In genomic region chrIV:1623712-1624111, ce11 we compare ENCODE assay signal across 4 worm cellular contexts.
TF ChIP-seq lines count a peak whose summit lies in the region.

TSS of gene nhr-87 (plus strand) at chrIV:1624029.

TF ChIP-seq in whole organism, L1 larva, 84 proteins besides CTCF, POLR2A, EP300 and RAD21 (continued from another document and continues in another):
- TF ChIP-seq unc-30 (tag; optimal IDR thresholded peaks at IDR 0.05; lab: Kevin White, UChicago) (no peak), xbp-1 (tag; optimal IDR thresholded peaks at IDR 0.05; lab: Kevin White, UChicago) (peak; percentile 38), nhr-237 (tag; optimal IDR thresholded peaks at IDR 0.05; lab: Kevin White, UChicago) (no peak), ceh-63 (GFP tag; optimal IDR thresholded peaks at IDR 0.05; lab: Kevin White, UChicago) (no peak), snu-23 (GFP tag; optimal IDR thresholded peaks at IDR 0.05; lab: Kevin White, UChicago) (peak; percentile 81), ama-1 (optimal IDR thresholded peaks at IDR 0.05; lab: Kevin White, UChicago) (no peak), sup-37 (GFP tag; optimal IDR thresholded peaks at IDR 0.05; lab: Kevin White, UChicago) (no peak), nhr-77 (tag; optimal IDR thresholded peaks at IDR 0.05; lab: Kevin White, UChicago) (no peak), nhr-71 (tag; optimal IDR thresholded peaks at IDR 0.05; lab: Kevin White, UChicago) (peak; percentile 89), unc-130 (tag; optimal IDR thresholded peaks at IDR 0.05; lab: Kevin White, UChicago) (peak; percentile 59), jun-1 (tag; optimal IDR thresholded peaks at IDR 0.05; lab: Kevin White, UChicago) (no peak), egl-13 (tag; optimal IDR thresholded peaks at IDR 0.05; lab: Kevin White, UChicago) (no peak), lsy-2 (tag; optimal IDR thresholded peaks at IDR 0.05; lab: Kevin White, UChicago) (peak; percentile 63 to 66), nhr-11 (tag; optimal IDR thresholded peaks at IDR 0.05; lab: Kevin White, UChicago) (no peak), nhr-12 (tag; optimal IDR thresholded peaks at IDR 0.05; lab: Kevin White, UChicago) (no peak), fkh-10 (GFP tag; optimal IDR thresholded peaks at IDR 0.05; lab: Kevin White, UChicago) (no peak), grh-1 (GFP tag; IDR thresholded peaks at IDR 0.05; lab: Robert Waterston, UW) (peak; percentile 78), skn-1 (tag; optimal IDR thresholded peaks at IDR 0.05; lab: Kevin White, UChicago) (no peak), aly-2 (tag; optimal IDR thresholded peaks at IDR 0.05; lab: Kevin White, UChicago) (no peak), efl-3 (GFP tag; optimal IDR thresholded peaks at IDR 0.05; lab: Kevin White, UChicago) (no peak), elt-2 (tag; optimal IDR thresholded peaks at IDR 0.05; lab: Kevin White, UChicago) (no peak), mef-2 (tag; optimal IDR thresholded peaks at IDR 0.05; lab: Kevin White, UChicago) (no peak), F16B12.6 (tag; optimal IDR thresholded peaks at IDR 0.05; lab: Kevin White, UChicago) (no peak), nhr-47 (tag; optimal IDR thresholded peaks at IDR 0.05; lab: Kevin White, UChicago) (peak; percentile 58), elt-3 (tag; optimal IDR thresholded peaks at IDR 0.05; lab: Kevin White, UChicago) (peak in 2 of 6 experiments; percentile 17 to 28), nhr-28 (tag; optimal IDR thresholded peaks at IDR 0.05; lab: Kevin White, UChicago) (no peak), ceh-90 (tag; optimal IDR thresholded peaks at IDR 0.05; lab: Kevin White, UChicago) (no peak), nhr-90 (tag; optimal IDR thresholded peaks at IDR 0.05; lab: Kevin White, UChicago; ENCODE audit: poor library complexity) (peak; percentile 51), tlp-1 (tag; optimal IDR thresholded peaks at IDR 0.05; lab: Kevin White, UChicago) (no peak), ceh-82 (tag; optimal IDR thresholded peaks at IDR 0.05; lab: Kevin White, UChicago) (no peak), sptf-1 (tag; optimal IDR thresholded peaks at IDR 0.05; lab: Kevin White, UChicago) (no peak), vab-15 (tag; optimal IDR thresholded peaks at IDR 0.05; lab: Kevin White, UChicago) (peak; percentile 88), ceh-88 (GFP tag; IDR thresholded peaks at IDR 0.05; lab: Robert Waterston, UW) (no peak), ztf-4 (tag; optimal IDR thresholded peaks at IDR 0.05; lab: Kevin White, UChicago) (no peak), ets-5 (GFP tag; IDR thresholded peaks at IDR 0.05; lab: Robert Waterston, UW) (no peak)

TF ChIP-seq in whole organism, L2 larva, 48 proteins besides CTCF, POLR2A, EP300 and RAD21 (continued from another document):
- TF ChIP-seq nhr-237 (tag; optimal IDR thresholded peaks at IDR 0.05; lab: Kevin White, UChicago) (no peak), nhr-25 (tag; optimal IDR thresholded peaks at IDR 0.05; lab: Kevin White, UChicago) (peak; percentile 78), nhr-129 (tag; optimal IDR thresholded peaks at IDR 0.05; lab: Kevin White, UChicago) (peak; percentile 18), nhr-6 (tag; optimal IDR thresholded peaks at IDR 0.05; lab: Kevin White, UChicago) (peak; percentile 22), sma-9 (GFP tag; optimal IDR thresholded peaks at IDR 0.05; lab: Kevin White, UChicago) (peak; percentile 86), sma-9 (tag; optimal IDR thresholded peaks at IDR 0.05; lab: Kevin White, UChicago) (no peak), mdl-1 (tag; optimal IDR thresholded peaks at IDR 0.05; lab: Kevin White, UChicago) (no peak), ceh-16 (tag; optimal IDR thresholded peaks at IDR 0.05; lab: Kevin White, UChicago) (no peak), nhr-77 (tag; optimal IDR thresholded peaks at IDR 0.05; lab: Kevin White, UChicago) (no peak), ZK546.5 (tag; optimal IDR thresholded peaks at IDR 0.05; lab: Kevin White, UChicago) (no peak), C34F6.9 (tag; optimal IDR thresholded peaks at IDR 0.05; lab: Kevin White, UChicago) (peak; percentile 69)
TF ChIP-seq in whole organism, L2 larva: peak in this region for 11.

TF ChIP-seq in whole organism, L3 larva, 47 proteins besides CTCF, POLR2A, EP300 and RAD21 (continued from another document):
- TF ChIP-seq pha-4 (tag; optimal IDR thresholded peaks at IDR 0.05; lab: Kevin White, UChicago) (no peak), skn-1 (tag; optimal IDR thresholded peaks at IDR 0.05; lab: Kevin White, UChicago) (no peak), fkh-10 (GFP tag; optimal IDR thresholded peaks at IDR 0.05; lab: Kevin White, UChicago) (no peak), egl-27 (tag; optimal IDR thresholded peaks at IDR 0.05; lab: Kevin White, UChicago) (no peak), ceh-28 (tag; optimal IDR thresholded peaks at IDR 0.05; lab: Kevin White, UChicago) (no peak), sea-2 (GFP tag; optimal IDR thresholded peaks at IDR 0.05; lab: Kevin White, UChicago) (no peak), nhr-76 (tag; optimal IDR thresholded peaks at IDR 0.05; lab: Kevin White, UChicago) (no peak), aly-2 (tag; optimal IDR thresholded peaks at IDR 0.05; lab: Kevin White, UChicago) (no peak), pqm-1 (tag; optimal IDR thresholded peaks at IDR 0.05; lab: Kevin White, UChicago) (no peak), unc-62 (GFP tag; optimal IDR thresholded peaks at IDR 0.05; lab: Kevin White, UChicago) (no peak), mdl-1 (tag; optimal IDR thresholded peaks at IDR 0.05; lab: Kevin White, UChicago) (no peak), elt-2 (tag; optimal IDR thresholded peaks at IDR 0.05; lab: Kevin White, UChicago) (peak; percentile 1), ceh-16 (tag; optimal IDR thresholded peaks at IDR 0.05; lab: Kevin White, UChicago) (no peak), nhr-237 (tag; optimal IDR thresholded peaks at IDR 0.05; lab: Kevin White, UChicago) (no peak), mml-1 (tag; optimal IDR thresholded peaks at IDR 0.05; lab: Kevin White, UChicago) (no peak), hmg-11 (tag; optimal IDR thresholded peaks at IDR 0.05; lab: Kevin White, UChicago) (no peak)
TF ChIP-seq in whole organism, L3 larva: peak in this region for 5.

TF ChIP-seq in whole organism, L4 larva, 104 proteins besides CTCF, POLR2A, EP300 and RAD21 (continued from another document):
- TF ChIP-seq egl-27 (tag; optimal IDR thresholded peaks at IDR 0.05; lab: Kevin White, UChicago) (no peak), dpl-1 (GFP tag; optimal IDR thresholded peaks at IDR 0.05; lab: Kevin White, UChicago) (no peak), ztf-11 (tag; optimal IDR thresholded peaks at IDR 0.05; lab: Kevin White, UChicago) (no peak), tag-97 (GFP tag; IDR thresholded peaks at IDR 0.05; lab: Robert Waterston, UW) (no peak), lin-15B (tag; optimal IDR thresholded peaks at IDR 0.05; lab: Kevin White, UChicago) (no peak), unc-62 (GFP tag; optimal IDR thresholded peaks at IDR 0.05 in 1 of 2; lab: Kevin White, UChicago) (no peak), unc-62 (tag; optimal IDR thresholded peaks at IDR 0.05; lab: Kevin White, UChicago) (no peak), ZK546.5 (tag; optimal IDR thresholded peaks at IDR 0.05; lab: Kevin White, UChicago) (no peak), D1046.2 (GFP tag; IDR thresholded peaks at IDR 0.05; lab: Robert Waterston, UW) (no peak), madf-9 (GFP tag; conservative IDR thresholded peaks at IDR 0.05; lab: Robert Waterston, UW) (no peak), dve-1 (tag; optimal IDR thresholded peaks at IDR 0.05; lab: Kevin White, UChicago; ENCODE audit: insufficient read depth) (peak; percentile 38), ztf-7 (tag; optimal IDR thresholded peaks at IDR 0.05; lab: Kevin White, UChicago) (no peak), hlh-11 (tag; optimal IDR thresholded peaks at IDR 0.05; lab: Kevin White, UChicago) (peak; percentile 39), unc-39 (tag; optimal IDR thresholded peaks at IDR 0.05; lab: Kevin White, UChicago) (no peak), vab-7 (GFP tag; IDR thresholded peaks at IDR 0.05; lab: Robert Waterston, UW) (no peak), Y75B8A.6 (GFP tag; IDR thresholded peaks at IDR 0.05; lab: Robert Waterston, UW) (no peak), hlh-30 (tag; optimal IDR thresholded peaks at IDR 0.05; lab: Kevin White, UChicago; ENCODE audit: insufficient read depth) (peak; percentile 75), mxl-3 (GFP tag; optimal IDR thresholded peaks at IDR 0.05; lab: Kevin White, UChicago) (peak; percentile 45), lin-39 (tag; optimal IDR thresholded peaks at IDR 0.05; lab: Kevin White, UChicago) (no peak), F37D6.2 (tag; optimal IDR thresholded peaks at IDR 0.05; lab: Kevin White, UChicago) (no peak), arid-1 (GFP tag; conservative IDR thresholded peaks at IDR 0.05; lab: Robert Waterston, UW) (no peak), cey-2 (tag; optimal IDR thresholded peaks at IDR 0.05; lab: Kevin White, UChicago; ENCODE audit: borderline replicate concordance, insufficient read depth) (no peak), jun-1 (tag; optimal IDR thresholded peaks at IDR 0.05; lab: Kevin White, UChicago) (no peak), daf-16 (GFP tag; optimal IDR thresholded peaks at IDR 0.05; lab: Kevin White, UChicago) (no peak), daf-16 (tag; optimal IDR thresholded peaks at IDR 0.05; lab: Kevin White, UChicago) (no peak), nhr-25 (tag; optimal IDR thresholded peaks at IDR 0.05; lab: Kevin White, UChicago; ENCODE audit: borderline replicate concordance, insufficient read depth) (no peak), nhr-6 (tag; optimal IDR thresholded peaks at IDR 0.05; lab: Kevin White, UChicago) (no peak), Y48G9A.11 (GFP tag; IDR thresholded peaks at IDR 0.05; lab: Robert Waterston, UW) (no peak), zfp-2 (tag; optimal IDR thresholded peaks at IDR 0.05; lab: Kevin White, UChicago) (no peak), duxl-1 (tag; optimal IDR thresholded peaks at IDR 0.05; lab: Kevin White, UChicago; ENCODE audit: poor library complexity) (no peak), nhr-102 (tag; optimal IDR thresholded peaks at IDR 0.05; lab: Kevin White, UChicago) (no peak), lsy-2 (tag; optimal IDR thresholded peaks at IDR 0.05; lab: Kevin White, UChicago) (peak in 1 of 2 experiments; percentile 22), skn-1 (tag; optimal IDR thresholded peaks at IDR 0.05; lab: Kevin White, UChicago) (no peak), dmd-8 (GFP tag; IDR thresholded peaks at IDR 0.05; lab: Robert Waterston, UW) (no peak), Y105C5A.15 (GFP tag; IDR thresholded peaks at IDR 0.05; lab: Robert Waterston, UW) (no peak), fos-1 (tag; optimal IDR thresholded peaks at IDR 0.05; lab: Kevin White, UChicago) (no peak), dmd-6 (GFP tag; IDR thresholded peaks at IDR 0.05; lab: Robert Waterston, UW) (peak; percentile 51), fkh-10 (GFP tag; optimal IDR thresholded peaks at IDR 0.05; lab: Kevin White, UChicago) (no peak), aly-2 (tag; optimal IDR thresholded peaks at IDR 0.05; lab: Kevin White, UChicago) (no peak), T20F7.1 (GFP tag; optimal IDR thresholded peaks at IDR 0.05; lab: Kevin White, UChicago) (no peak), F49E8.2 (tag; optimal IDR thresholded peaks at IDR 0.05; lab: Kevin White, UChicago; ENCODE audit: borderline replicate concordance) (no peak), ama-1 (optimal IDR thresholded peaks at IDR 0.05; lab: Kevin White, UChicago) (no peak), rbr-2 (tag; optimal IDR thresholded peaks at IDR 0.05; lab: Kevin White, UChicago) (no peak), madf-5 (GFP tag; IDR thresholded peaks at IDR 0.05; lab: Robert Waterston, UW) (no peak), lin-1 (GFP tag; IDR thresholded peaks at IDR 0.05; lab: Robert Waterston, UW) (no peak), pha-4 (GFP tag; IDR thresholded peaks at IDR 0.05; lab: Robert Waterston, UW) (no peak), pha-4 (tag; optimal IDR thresholded peaks at IDR 0.05; lab: Kevin White, UChicago) (no peak), saeg-2 (GFP tag; IDR thresholded peaks at IDR 0.05; lab: Robert Waterston, UW) (no peak), Y5F2A.4 (GFP tag; optimal IDR thresholded peaks at IDR 0.05; lab: Kevin White, UChicago) (no peak)
